Fruit fly (Drosophila melanogaster) Kc167 (cell line): ENCODE data around the gene CG5446.

Experiments
- Myc ChIP-seq: fragments of >200 bp; optimal IDR thresholded peaks from 2 replicates; lab custom pipeline; 2017; ENCODE audit warnings: missing external identifiers
- Sin3A ChIP-seq: fragments of >200 bp; optimal IDR thresholded peaks from 2 replicates; lab custom pipeline; 2018; ENCODE audit warnings: missing external identifiers
- h ChIP-seq: fragments of >200 bp; optimal IDR thresholded peaks from 3 replicates; lab custom pipeline; 2018; ENCODE audit warnings: missing external identifiers
- insv ChIP-seq: fragments of >200 bp; optimal IDR thresholded peaks from 3 replicates; lab custom pipeline; 2018; ENCODE audit warnings: missing external identifiers
- psq ChIP-seq: fragments of >200 bp; optimal IDR thresholded peaks from 2 replicates; lab custom pipeline; 2017; ENCODE audit warnings: missing external identifiers
- ttk ChIP-seq: sonication (Bioruptor generic); optimal IDR thresholded peaks from 2 replicates; lab custom pipeline; 2017; ENCODE audit warnings: missing external identifiers

CG5446 gene

DNA sequence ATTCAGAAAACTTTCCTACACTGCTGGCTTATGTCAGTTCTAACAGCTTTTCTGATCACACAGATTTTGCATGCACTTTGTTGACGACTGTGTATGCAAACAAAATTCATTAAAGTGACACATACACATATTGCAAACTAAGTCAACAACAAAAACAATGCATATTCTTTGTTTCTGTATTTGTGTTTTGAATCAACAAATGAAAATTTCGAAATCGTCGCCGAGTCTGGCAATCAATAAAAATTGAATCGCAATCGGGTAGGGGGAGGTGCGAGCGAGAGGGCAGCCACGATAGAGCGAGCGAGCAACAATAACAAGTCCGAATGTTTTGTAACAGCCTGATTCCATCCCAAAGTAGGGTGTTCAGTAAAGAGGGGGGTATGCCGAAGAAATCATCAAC, 35.5 kb upstream of the CG5446 start:
- no peak for TF ChIP-seq h (lab: Kevin White, UChicago)
- no peak for TF ChIP-seq Sin3A (lab: Kevin White, UChicago)
- no peak for TF ChIP-seq Myc
- no peak for TF ChIP-seq psq
- no peak for TF ChIP-seq insv (lab: Kevin White, UChicago)
- no peak for TF ChIP-seq ttk (lab: Kevin White, UChicago)

DNA sequence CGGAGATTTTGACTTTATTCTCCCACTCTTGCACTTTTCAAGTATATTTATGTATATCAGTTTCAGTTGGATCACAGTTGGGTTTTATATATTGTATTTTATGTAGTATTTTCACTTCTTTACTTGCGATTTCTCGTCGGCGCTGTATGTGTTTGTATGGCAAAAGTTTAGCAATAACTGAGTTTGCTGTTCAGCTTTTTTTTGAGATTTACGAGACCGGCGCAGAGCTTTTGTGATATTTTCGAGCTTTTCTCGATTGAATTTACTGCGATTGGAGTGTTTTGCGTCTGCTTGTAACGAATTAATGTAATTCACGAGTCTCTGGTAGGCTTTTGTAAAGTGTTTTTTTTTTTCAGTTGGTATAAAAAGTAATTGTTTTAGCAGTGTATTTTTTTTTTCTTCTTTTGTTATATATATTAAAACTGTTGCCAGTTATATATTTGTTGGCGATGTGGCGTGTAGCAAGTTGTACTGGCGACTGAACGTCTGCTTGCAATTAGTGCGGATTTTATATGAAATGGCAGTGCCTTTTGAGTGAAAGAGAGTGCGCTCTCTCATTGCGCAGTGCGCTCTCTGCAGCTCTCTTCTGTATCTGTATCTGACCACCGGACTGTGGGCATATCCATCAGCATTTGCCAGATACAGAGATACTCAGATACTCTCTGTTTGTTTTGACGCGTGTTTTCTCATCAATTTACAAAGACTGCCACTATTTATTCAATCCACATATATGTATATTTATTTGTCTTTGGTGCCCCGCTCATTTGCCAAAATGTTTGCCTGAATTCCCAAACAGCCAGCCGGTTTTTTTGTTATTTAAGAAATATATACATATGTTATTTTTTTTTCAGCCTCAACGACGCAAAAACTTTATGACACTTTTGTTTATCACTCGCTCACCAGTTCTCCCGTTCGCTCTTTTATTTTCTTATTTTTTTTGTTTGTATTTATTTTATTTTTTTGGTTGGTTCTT, 33.5 kb upstream of the CG5446 start:
- no peak for TF ChIP-seq psq
- TF ChIP-seq Sin3A (lab: Kevin White, UChicago): no peak
- TF ChIP-seq ttk (lab: Kevin White, UChicago): no peak
- TF ChIP-seq Myc: no peak
- TF ChIP-seq h (lab: Kevin White, UChicago): no peak
- TF ChIP-seq insv (lab: Kevin White, UChicago): no peak

DNA sequence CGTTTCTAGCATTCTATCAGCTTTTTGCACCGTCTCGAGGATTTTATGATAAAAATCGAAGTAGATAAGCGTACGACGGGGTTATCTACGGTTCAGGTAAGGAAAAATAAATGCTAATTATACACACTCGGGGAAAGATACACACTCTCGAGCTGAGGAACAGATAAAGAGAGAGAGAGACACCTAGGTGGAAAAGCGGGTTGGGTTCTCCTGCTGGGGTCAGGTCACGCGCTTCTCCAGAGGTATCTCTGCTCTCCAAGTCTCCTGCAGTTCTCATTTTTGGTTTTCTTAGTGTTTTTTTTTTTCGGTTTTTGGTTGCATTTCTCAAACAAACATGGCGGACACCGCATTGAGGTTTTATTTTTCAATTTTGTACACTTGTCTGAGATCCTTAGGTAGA, 32.3 kb upstream of the CG5446 start:
- TF ChIP-seq insv (lab: Kevin White, UChicago) (no peak), ttk (lab: Kevin White, UChicago) (peak; percentile 12)

DNA sequence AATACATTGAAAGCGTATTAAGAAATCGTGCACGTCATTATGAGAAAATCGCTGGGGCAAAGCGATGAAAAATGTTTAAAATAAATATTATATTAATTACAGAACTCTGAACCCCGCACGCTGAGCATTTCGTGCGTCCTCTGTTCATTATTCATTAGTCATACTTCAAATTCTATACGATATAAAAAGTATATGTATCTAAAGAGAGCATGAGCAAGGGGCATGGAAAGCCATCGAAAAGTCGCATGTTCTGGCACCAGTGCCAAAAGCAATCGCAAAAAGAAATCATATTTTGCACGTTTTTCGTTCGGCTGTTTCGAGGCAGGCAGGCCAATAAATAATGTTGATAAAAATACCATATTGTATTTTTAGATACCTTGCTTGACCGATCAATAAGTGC, 31.7 kb upstream of the CG5446 start:
- TF ChIP-seq psq (no peak), insv (lab: Kevin White, UChicago) (no peak), Myc (no peak), h (lab: Kevin White, UChicago) (no peak), ttk (lab: Kevin White, UChicago) (no peak), Sin3A (lab: Kevin White, UChicago) (no peak)

DNA sequence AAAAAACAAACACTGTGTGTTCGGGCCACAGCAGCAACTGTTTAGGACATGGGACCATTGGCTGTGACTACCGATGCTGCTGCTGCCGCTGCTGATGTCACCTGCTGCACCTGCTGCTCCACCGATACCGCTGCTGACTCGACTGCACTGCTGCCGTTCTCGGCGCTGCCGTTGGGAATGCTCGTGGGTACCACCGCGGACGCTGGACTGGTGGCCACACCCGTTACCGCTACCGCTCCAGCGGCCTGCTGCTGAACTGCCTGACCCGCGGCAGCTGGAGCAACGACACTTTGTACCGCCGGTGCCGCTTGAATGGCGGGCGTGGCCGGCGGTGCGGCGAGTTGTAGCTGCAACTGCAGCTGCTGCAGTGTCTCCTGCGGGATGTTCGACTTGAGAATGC, 30.2 kb upstream of the CG5446 start:
- no peak for TF ChIP-seq h (lab: Kevin White, UChicago)
- no peak for TF ChIP-seq Sin3A (lab: Kevin White, UChicago)
- no peak for TF ChIP-seq insv (lab: Kevin White, UChicago)
- TF ChIP-seq ttk (lab: Kevin White, UChicago): no peak
- no peak for TF ChIP-seq Myc
- TF ChIP-seq psq: no peak

DNA sequence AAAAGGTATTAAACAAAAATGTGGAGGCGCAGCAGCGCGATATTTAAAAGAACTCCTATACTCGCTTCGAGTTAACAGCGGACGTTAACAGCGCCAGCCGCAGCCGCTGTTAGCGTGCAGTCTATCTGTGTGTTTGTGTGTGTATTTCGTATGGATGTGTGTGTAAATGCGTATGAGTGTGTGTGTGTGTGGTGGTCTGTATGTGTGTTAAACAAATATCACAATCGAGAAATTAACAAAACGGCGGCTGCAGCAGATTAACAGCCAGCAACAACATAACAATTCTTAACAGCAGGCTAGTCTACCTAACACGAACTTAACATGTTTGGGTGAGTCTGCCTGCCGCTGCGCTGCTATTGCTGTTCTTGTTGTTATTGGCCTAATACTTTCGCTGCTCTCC, 29.7 kb upstream of the CG5446 start:
- TF ChIP-seq h (lab: Kevin White, UChicago): no peak
- TF ChIP-seq ttk (lab: Kevin White, UChicago): no peak
- no peak for TF ChIP-seq Sin3A (lab: Kevin White, UChicago)
- no peak for TF ChIP-seq insv (lab: Kevin White, UChicago)
- TF ChIP-seq Myc: no peak
- no peak for TF ChIP-seq psq

DNA sequence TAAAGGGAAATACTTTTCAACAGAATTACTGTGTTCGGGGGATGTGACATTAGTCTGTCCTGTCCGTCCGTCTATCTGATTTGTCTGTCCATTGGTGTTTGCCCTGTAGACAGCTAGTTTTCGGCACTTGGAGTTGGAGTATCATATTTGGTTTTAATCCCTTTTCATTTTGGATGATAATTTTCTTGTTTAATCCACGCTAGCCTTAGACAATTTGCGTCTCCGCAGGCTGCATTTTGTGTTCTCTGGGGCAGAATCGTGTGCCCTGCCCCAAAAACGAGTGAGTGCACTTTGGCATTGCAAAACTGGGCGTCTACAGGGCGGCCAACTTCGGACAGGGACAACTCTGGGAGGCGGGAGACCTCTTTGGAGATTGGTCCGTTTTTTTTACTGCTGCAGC, 28.2 kb upstream of the CG5446 start:
- no peak for TF ChIP-seq h (lab: Kevin White, UChicago)

DNA sequence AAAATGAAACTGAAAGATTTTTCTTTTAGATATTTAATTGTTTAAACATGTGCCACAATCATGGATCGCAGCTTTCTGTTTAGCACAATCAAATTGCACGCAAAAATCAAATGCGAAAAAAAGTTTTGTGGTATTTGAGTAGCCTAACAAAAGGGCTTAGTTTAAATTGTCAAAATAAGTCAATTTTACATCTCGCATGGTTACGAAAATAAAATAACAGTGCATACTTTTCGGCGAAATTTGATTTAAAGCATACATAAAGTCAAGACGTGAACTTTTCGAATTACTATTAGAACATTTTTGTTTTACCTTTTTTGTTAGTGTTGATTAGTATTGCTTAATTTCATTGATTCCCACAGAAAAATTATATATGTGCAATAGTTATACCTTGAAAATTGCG, 27.5 kb upstream of the CG5446 start:
- TF ChIP-seq insv (lab: Kevin White, UChicago) (no peak), Myc (no peak), Sin3A (lab: Kevin White, UChicago) (no peak), ttk (lab: Kevin White, UChicago) (no peak), psq (no peak), h (lab: Kevin White, UChicago) (no peak)

DNA sequence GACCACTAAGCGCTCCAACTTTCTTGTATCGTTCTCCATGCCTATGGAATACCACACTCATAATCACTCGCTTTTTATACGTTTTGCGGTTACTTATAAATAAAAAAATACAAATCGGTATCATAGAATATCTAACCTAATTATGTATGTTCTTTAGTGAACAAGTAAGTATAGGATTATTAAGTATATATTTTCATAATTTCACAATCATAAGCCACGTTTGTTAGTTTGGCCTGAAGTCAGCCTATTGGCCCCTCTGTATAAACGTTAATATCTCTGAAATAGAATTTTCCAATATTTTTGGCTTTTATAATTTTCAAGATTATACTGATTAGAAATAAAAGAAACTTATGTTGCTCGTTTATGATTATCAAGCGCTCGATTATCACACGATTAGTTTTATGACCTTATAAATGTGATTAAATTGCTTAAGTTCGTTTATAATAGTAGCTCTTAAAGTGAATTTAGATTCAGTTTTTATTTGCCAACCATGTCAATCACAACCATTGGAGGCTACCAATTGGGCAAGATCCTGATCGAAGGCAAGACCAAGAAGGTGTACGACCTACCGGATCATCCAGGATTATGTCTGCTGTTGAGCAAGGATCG, 25.8 kb upstream of the CG5446 start, which contains the start of gene CG5418:
Gene CG5418 (minus strand): TSS at position 51 of the 609 bp plus-strand sequence.
- TF ChIP-seq h (lab: Kevin White, UChicago) (no peak), Sin3A (lab: Kevin White, UChicago) (no peak), psq (no peak), insv (lab: Kevin White, UChicago) (no peak), Myc (no peak), ttk (lab: Kevin White, UChicago) (no peak)

DNA sequence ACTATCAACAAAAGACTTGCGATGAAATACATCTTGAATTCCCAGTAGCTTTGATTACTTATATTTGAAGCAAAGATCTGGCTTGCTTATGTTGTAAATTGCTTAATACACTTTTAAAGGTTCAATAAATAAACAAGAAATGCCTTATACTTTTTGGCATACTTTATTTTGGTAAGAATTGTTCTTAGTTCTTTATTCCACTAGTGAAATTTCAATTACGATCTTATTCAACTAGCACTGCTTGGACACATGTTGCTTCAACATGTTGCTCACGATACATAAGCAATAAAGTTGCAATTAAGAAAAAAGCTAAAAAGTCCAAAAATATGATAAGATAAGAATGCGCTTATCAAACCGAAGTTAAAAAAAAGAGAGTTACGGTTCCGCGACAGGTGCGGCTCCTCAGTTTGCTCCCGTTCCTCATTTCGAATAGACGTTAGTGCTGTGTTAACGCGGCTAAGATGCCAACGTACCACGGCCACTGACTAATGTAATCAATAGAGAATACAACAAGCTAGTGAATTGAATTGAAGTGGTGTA, 20.6 kb upstream of the CG5446 start, which contains the start of the genes CG5421 and Oatp33Eb:
Gene CG5421 (minus strand): TSS at position 51 of the 540 bp plus-strand sequence.
Gene Oatp33Eb (plus strand): TSS at position 403 of the 540 bp plus-strand sequence.
- TF ChIP-seq psq (no peak), ttk (lab: Kevin White, UChicago) (no peak), h (lab: Kevin White, UChicago) (no peak), Myc (no peak), Sin3A (lab: Kevin White, UChicago) (no peak), insv (lab: Kevin White, UChicago) (no peak)

DNA sequence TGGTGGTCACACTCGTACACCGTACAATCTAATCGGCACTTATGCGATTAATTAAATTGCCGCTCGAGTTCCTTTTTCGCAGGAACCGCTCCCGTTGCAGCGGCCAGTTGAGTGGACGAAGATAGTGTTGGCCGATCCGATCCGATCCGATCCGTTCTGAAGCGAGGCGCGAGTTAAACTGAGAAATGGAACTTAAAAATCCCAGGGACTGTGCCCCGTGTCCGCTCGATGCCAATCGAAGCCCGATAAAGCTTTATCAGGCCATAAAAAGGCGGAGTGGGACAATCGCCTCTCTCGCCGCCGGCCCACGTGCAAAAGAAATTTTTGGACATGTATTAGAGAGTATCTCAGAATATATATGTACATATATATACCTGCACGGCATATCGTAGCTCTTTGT, 18.2 kb upstream of the CG5446 start, which contains the start of gene Oatp33Ea:
Gene Oatp33Ea (minus strand): TSS at position 182 of the 400 bp plus-strand sequence.
- no peak for TF ChIP-seq insv (lab: Kevin White, UChicago)
- no peak for TF ChIP-seq ttk (lab: Kevin White, UChicago)
- TF ChIP-seq psq: no peak
- no peak for TF ChIP-seq Myc
- no peak for TF ChIP-seq Sin3A (lab: Kevin White, UChicago)
- no peak for TF ChIP-seq h (lab: Kevin White, UChicago)
